Worm (Caenorhabditis elegans) whole organism, L3 larva: Measurements from ENCODE around the gene C09B9.1.

ENCODE experiments used
- R02D3.7 ChIP-seq: fragments of 150-350 bp; optimal IDR thresholded peaks from 2 replicates; lab custom pipeline; 2014; ENCODE audit warnings: missing biosample characterization, missing genetic modification characterization
- ZK546.5 ChIP-seq: sonication (generic microtip); optimal IDR thresholded peaks from 2 replicates; lab custom pipeline; 2017; ENCODE audit warnings: missing biosample characterization, missing genetic modification characterization
- aly-2 ChIP-seq: fragments of 150-350 bp; optimal IDR thresholded peaks from 2 replicates; lab custom pipeline; 2014; ENCODE audit warnings: missing biosample characterization, missing genetic modification characterization
- ceh-28 ChIP-seq: fragments of 150-350 bp; optimal IDR thresholded peaks from 2 replicates; lab custom pipeline; 2014; ENCODE audit warnings: missing biosample characterization, missing genetic modification reagents, missing genetic modification characterization
- ceh-82 ChIP-seq: fragments of 150-350 bp; optimal IDR thresholded peaks from 2 replicates; lab custom pipeline; 2014; ENCODE audit warnings: missing biosample characterization, missing genetic modification characterization
- daf-12 ChIP-seq: fragments of 150-350 bp; optimal IDR thresholded peaks from 2 replicates; lab custom pipeline; 2014; ENCODE audit warnings: missing biosample characterization, missing genetic modification reagents, missing genetic modification characterization
- egl-27 ChIP-seq: sonication (generic microtip); optimal IDR thresholded peaks from 4 replicates; lab custom pipeline; 2017; ENCODE audit warnings: missing biosample characterization, missing genetic modification reagents, missing genetic modification characterization
- egl-5 ChIP-seq: fragments of 150-350 bp; optimal IDR thresholded peaks from 2 replicates; lab custom pipeline; 2017; ENCODE audit warnings: missing biosample characterization, missing genetic modification reagents, missing genetic modification characterization, inconsistent platforms
- elt-1 ChIP-seq: fragments of 150-350 bp; optimal IDR thresholded peaks from 2 replicates; lab custom pipeline; 2014; ENCODE audit warnings: missing biosample characterization, missing genetic modification characterization
- elt-2 ChIP-seq: sonication (generic microtip); optimal IDR thresholded peaks from 2 replicates; lab custom pipeline; 2016; ENCODE audit warnings: missing genetic modification reagents, mild to moderate bottlenecking, missing genetic modification characterization, missing compliant biosample characterization
- elt-3 ChIP-seq, 3 experiments: fragments of 150-350 bp in 1 of 3; sonication (generic microtip) in 2 of 3; optimal IDR thresholded peaks; 2 replicates in 2 of 3; 4 replicates in 1 of 3; lab custom pipeline; 2014 to 2017; ENCODE audit warnings: missing biosample characterization in 3 of 3, missing genetic modification characterization in 3 of 3
- eor-1 ChIP-seq, 2 experiments: fragments of 150-350 bp; optimal IDR thresholded peaks; 2 replicates each; lab custom pipeline; 2014 to 2018; ENCODE audit warnings: missing biosample characterization in 2 of 2, missing genetic modification characterization in 2 of 2
- fkh-10 ChIP-seq: sonication (generic microtip); optimal IDR thresholded peaks from 2 replicates; lab custom pipeline; 2017; ENCODE audit warnings: missing biosample characterization, missing genetic modification reagents, missing genetic modification characterization
- fkh-2 ChIP-seq: fragments of 150-350 bp; optimal IDR thresholded peaks from 2 replicates; lab custom pipeline; 2014; ENCODE audit warnings: missing biosample characterization, missing genetic modification reagents, missing genetic modification characterization
- fos-1 ChIP-seq: fragments of 150-350 bp; optimal IDR thresholded peaks from 2 replicates; lab custom pipeline; 2014; ENCODE audit warnings: missing biosample characterization, missing genetic modification characterization
- hmg-11 ChIP-seq: sonication (generic microtip); optimal IDR thresholded peaks from 2 replicates; lab custom pipeline; 2016; ENCODE audit warnings: missing genetic modification characterization, missing compliant biosample characterization
- jun-1 ChIP-seq: fragments of 150-350 bp; optimal IDR thresholded peaks from 2 replicates; lab custom pipeline; 2014; ENCODE audit warnings: missing biosample characterization, missing genetic modification reagents, missing genetic modification characterization
- lin-15B ChIP-seq: fragments of 150-350 bp; optimal IDR thresholded peaks from 2 replicates; lab custom pipeline; 2014; ENCODE audit warnings: missing biosample characterization, missing genetic modification characterization
- lin-39 ChIP-seq: fragments of 150-350 bp; optimal IDR thresholded peaks from 2 replicates; lab custom pipeline; 2018; ENCODE audit warnings: missing biosample characterization, missing genetic modification reagents, missing genetic modification characterization
- mdl-1 ChIP-seq: fragments of 150-350 bp; optimal IDR thresholded peaks from 2 replicates; lab custom pipeline; 2014; ENCODE audit warnings: missing biosample characterization, missing genetic modification characterization
- mml-1 ChIP-seq: fragments of 150-350 bp; sonication (generic microtip); optimal IDR thresholded peaks from 3 replicates; lab custom pipeline; 2014; ENCODE audit warnings: missing biosample characterization, missing genetic modification characterization
- nfya-1 ChIP-seq: sonication (generic microtip); optimal IDR thresholded peaks from 2 replicates; lab custom pipeline; 2017; ENCODE audit warnings: missing genetic modification characterization, mild to moderate bottlenecking, missing compliant biosample characterization, antibody characterized with exemption, moderate library complexity; ENCODE audit not compliant: insufficient read depth
- nhr-11 ChIP-seq: fragments of 150-350 bp; optimal IDR thresholded peaks from 2 replicates; lab custom pipeline; 2014; ENCODE audit warnings: missing biosample characterization, missing genetic modification characterization
- nhr-12 ChIP-seq: fragments of 150-350 bp; optimal IDR thresholded peaks from 2 replicates; lab custom pipeline; 2014; ENCODE audit warnings: missing biosample characterization, missing genetic modification characterization
- nhr-23 ChIP-seq: fragments of 150-350 bp; optimal IDR thresholded peaks from 2 replicates; lab custom pipeline; 2014; ENCODE audit warnings: missing biosample characterization, missing genetic modification reagents, missing genetic modification characterization
- nhr-25 ChIP-seq: sonication (generic microtip); optimal IDR thresholded peaks from 2 replicates; lab custom pipeline; 2017; ENCODE audit warnings: missing biosample characterization, missing genetic modification characterization
- nhr-28 ChIP-seq: fragments of 150-350 bp; optimal IDR thresholded peaks from 2 replicates; lab custom pipeline; 2014; ENCODE audit warnings: missing biosample characterization, missing genetic modification characterization
- nhr-43 ChIP-seq: sonication (generic microtip); optimal IDR thresholded peaks from 2 replicates; lab custom pipeline; 2016; ENCODE audit warnings: mild to moderate bottlenecking, missing genetic modification characterization, missing compliant biosample characterization; ENCODE audit not compliant: poor library complexity, severe bottlenecking
- nhr-76 ChIP-seq: fragments of 150-350 bp; sonication (generic microtip); optimal IDR thresholded peaks from 5 replicates; lab custom pipeline; 2014; ENCODE audit warnings: missing biosample characterization, missing genetic modification characterization
- nhr-77 ChIP-seq: fragments of 150-350 bp; optimal IDR thresholded peaks from 2 replicates; lab custom pipeline; 2014; ENCODE audit warnings: missing biosample characterization, missing genetic modification characterization
- pha-4 ChIP-seq: fragments of 150-350 bp; optimal IDR thresholded peaks from 2 replicates; lab custom pipeline; 2014; ENCODE audit warnings: missing biosample characterization, missing genetic modification reagents, missing genetic modification characterization
- pqm-1 ChIP-seq: fragments of 150-350 bp; optimal IDR thresholded peaks from 2 replicates; lab custom pipeline; 2017; ENCODE audit warnings: missing biosample characterization, missing genetic modification characterization, inconsistent platforms
- sea-2 ChIP-seq: fragments of 150-350 bp; sonication (generic microtip); optimal IDR thresholded peaks from 4 replicates; lab custom pipeline; 2014; ENCODE audit warnings: missing biosample characterization, missing genetic modification reagents, missing genetic modification characterization
- skn-1 ChIP-seq: fragments of 150-350 bp; optimal IDR thresholded peaks from 2 replicates; lab custom pipeline; 2014; ENCODE audit warnings: missing biosample characterization, missing genetic modification characterization
- tbx-2 ChIP-seq: sonication (generic microtip); optimal IDR thresholded peaks from 2 replicates; lab custom pipeline; 2016; ENCODE audit warnings: mild to moderate bottlenecking, missing genetic modification characterization, missing compliant biosample characterization
- unc-62 ChIP-seq: fragments of 150-350 bp; sonication (generic microtip); optimal IDR thresholded peaks from 4 replicates; lab custom pipeline; 2014; ENCODE audit warnings: missing biosample characterization, missing genetic modification reagents, missing genetic modification characterization
- zag-1 ChIP-seq: fragments of 150-350 bp; optimal IDR thresholded peaks from 2 replicates; lab custom pipeline; 2014; ENCODE audit warnings: missing biosample characterization, missing genetic modification characterization
- ztf-11 ChIP-seq: fragments of 150-350 bp; optimal IDR thresholded peaks from 2 replicates; lab custom pipeline; 2014; ENCODE audit warnings: missing biosample characterization, missing genetic modification characterization
- ztf-4 ChIP-seq: fragments of 150-350 bp; optimal IDR thresholded peaks from 2 replicates; lab custom pipeline; 2014; ENCODE audit warnings: missing biosample characterization, missing genetic modification characterization

Gene C09B9.1

DNA sequence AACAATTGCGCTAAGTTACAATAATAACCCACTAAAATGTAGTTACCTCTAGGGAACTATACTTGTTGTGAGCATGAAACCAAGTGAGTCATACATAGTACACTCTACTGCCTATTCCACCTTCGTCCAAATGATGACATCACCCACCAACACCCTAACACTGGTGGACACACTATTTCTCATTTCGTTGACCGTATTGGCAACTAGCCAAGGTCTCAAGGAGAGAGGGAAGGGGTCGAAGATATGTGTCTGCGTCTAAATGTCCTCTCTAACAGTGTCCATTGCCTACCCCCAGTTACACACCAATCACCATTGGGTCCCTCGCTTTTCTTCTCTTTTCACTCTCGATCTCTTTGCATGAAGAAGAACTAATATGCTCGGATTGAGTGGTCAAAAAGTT lies 40.3 kb downstream of the C09B9.1 start:
- TF ChIP-seq nhr-77 (tag; lab: Kevin White, UChicago) (no peak), nhr-11 (tag; lab: Kevin White, UChicago) (no peak), fkh-2 (no peak), nhr-25 (tag; lab: Kevin White, UChicago) (peak; percentile 34), unc-62 (no peak), eor-1 (tag; optimal IDR thresholded peaks at IDR 0.05; lab: Kevin White, UChicago) (no peak), mml-1 (tag; lab: Kevin White, UChicago) (no peak), daf-12 (tag; lab: Kevin White, UChicago) (no peak), nhr-23 (no peak), ceh-82 (no peak), egl-27 (no peak), nhr-12 (tag; lab: Kevin White, UChicago) (no peak), nhr-43 (tag; lab: Kevin White, UChicago) (no peak), ztf-4 (no peak), elt-1 (tag; lab: Kevin White, UChicago) (no peak), elt-3 (tag; optimal IDR thresholded peaks at IDR 0.05; lab: Kevin White, UChicago) (no peak), pha-4 (peak; percentile 38), ZK546.5 (tag; lab: Kevin White, UChicago) (no peak), mdl-1 (tag; lab: Kevin White, UChicago) (no peak), jun-1 (tag; lab: Kevin White, UChicago) (no peak), nhr-76 (no peak), skn-1 (tag; lab: Kevin White, UChicago) (no peak), nfya-1 (peak; percentile 54), tbx-2 (tag; lab: Kevin White, UChicago) (no peak), fkh-10 (GFP tag; lab: Kevin White, UChicago) (no peak), R02D3.7 (tag; lab: Kevin White, UChicago) (no peak), zag-1 (tag; lab: Kevin White, UChicago) (no peak), lin-15B (tag; lab: Kevin White, UChicago) (no peak), lin-39 (tag; lab: Kevin White, UChicago) (no peak), nhr-28 (tag; lab: Kevin White, UChicago) (no peak), hmg-11 (tag; lab: Kevin White, UChicago) (peak; percentile 15), fos-1 (tag; lab: Kevin White, UChicago) (no peak), aly-2 (tag; lab: Kevin White, UChicago) (no peak), ztf-11 (tag; lab: Kevin White, UChicago) (no peak), egl-5 (tag; lab: Kevin White, UChicago) (no peak)

DNA sequence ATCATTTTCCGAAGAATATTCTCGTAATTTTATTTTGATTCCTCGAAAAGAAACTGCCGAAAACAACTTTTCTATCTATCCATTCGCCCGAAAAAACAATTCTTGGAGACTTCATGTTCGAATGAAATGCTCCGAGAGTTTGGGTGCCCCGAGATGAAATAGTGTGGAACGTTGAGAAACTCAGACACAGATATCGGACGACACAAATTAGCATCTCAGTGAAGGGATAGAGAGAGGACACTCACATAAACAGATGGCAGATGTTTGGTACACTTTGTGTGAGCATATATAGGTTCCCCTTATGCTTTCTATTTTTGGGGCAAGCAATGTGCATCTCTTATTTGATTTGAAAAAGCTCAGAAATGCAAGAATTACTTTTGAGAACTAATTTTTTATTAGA lies 41.3 kb downstream of the C09B9.1 start:
- TF ChIP-seq lin-39 (tag; lab: Kevin White, UChicago): peak; percentile 52
- no peak for TF ChIP-seq ceh-28
- TF ChIP-seq egl-5 (tag; lab: Kevin White, UChicago): peak; percentile 42
- TF ChIP-seq hmg-11 (tag; lab: Kevin White, UChicago): peak; percentile 1
- TF ChIP-seq elt-2: no peak
- no peak for TF ChIP-seq pqm-1 (tag; lab: Kevin White, UChicago)
- TF ChIP-seq sea-2: no peak
- no peak for TF ChIP-seq ZK546.5 (tag; lab: Kevin White, UChicago)
- peak; percentile 19 for TF ChIP-seq nfya-1
- no peak for TF ChIP-seq unc-62

DNA sequence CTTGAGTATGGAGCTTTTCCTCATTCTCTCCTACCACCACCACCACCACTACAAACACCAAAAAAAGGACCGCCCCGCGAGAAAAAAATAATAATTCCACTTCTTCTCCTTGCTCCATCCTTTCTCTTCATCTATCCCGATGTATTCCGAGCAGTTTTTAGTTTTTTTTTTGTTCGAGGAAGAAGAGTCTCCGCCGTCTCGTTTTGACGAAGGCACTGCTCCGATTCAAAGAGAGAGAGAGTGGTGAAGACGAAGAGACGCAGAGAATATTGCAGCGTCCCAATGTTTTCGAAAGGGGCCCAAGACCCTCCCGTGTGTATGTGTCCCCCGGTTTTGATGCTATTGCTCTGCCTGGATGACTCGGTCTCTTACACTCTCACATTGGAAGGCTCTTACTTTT lies 43.5 kb downstream of the C09B9.1 start:
- TF ChIP-seq egl-5 (tag; lab: Kevin White, UChicago) (peak; percentile 1), nfya-1 (peak; percentile 48), zag-1 (tag; lab: Kevin White, UChicago) (no peak), fkh-10 (GFP tag; lab: Kevin White, UChicago) (peak; percentile 46)
